Fruit fly (Drosophila melanogaster): ENCODE measurements around the gene CG33124.

CG33124 gene

dm6 chr2L:2180120-2180539 lies 28.8 kb downstream of the CG33124 start:
- TF ChIP-seq CG5204 (GFP tag; optimal IDR thresholded peaks at IDR 0.05) (no peak), CG7101 (tag; optimal IDR thresholded peaks at IDR 0.05) (peak; percentile 41), cic (GFP tag; optimal IDR thresholded peaks at IDR 0.05) (no peak), Clk (GFP tag; optimal IDR thresholded peaks at IDR 0.05) (no peak), cnc (optimal IDR thresholded peaks at IDR 0.05) (no peak), CG12768 (GFP tag; optimal IDR thresholded peaks at IDR 0.05) (no peak), Crg-1 (GFP tag; optimal IDR thresholded peaks at IDR 0.05) (no peak), CG1620 (GFP tag; optimal IDR thresholded peaks at IDR 0.05) (no peak), CG7045 (GFP tag; optimal IDR thresholded peaks at IDR 0.05) (peak; percentile 25), pad (GFP tag; optimal IDR thresholded peaks at IDR 0.05) (no peak), tj (GFP tag; optimal IDR thresholded peaks at IDR 0.05) (peak; percentile 2), CG33017 (tag; optimal IDR thresholded peaks at IDR 0.05) (peak; percentile 14), ovo (GFP tag; optimal IDR thresholded peaks at IDR 0.05) (no peak), kay (GFP tag; ENCODE audit: borderline replicate concordance) (no peak), CG11617 (GFP tag; optimal IDR thresholded peaks at IDR 0.05) (no peak), bab1 (GFP tag; optimal IDR thresholded peaks at IDR 0.05) (no peak), Hr96 (GFP tag; optimal IDR thresholded peaks at IDR 0.05) (peak; percentile 10), toe (GFP tag; optimal IDR thresholded peaks at IDR 0.05) (peak; percentile 14), Mnt (GFP tag; optimal IDR thresholded peaks at IDR 0.05) (no peak), CG14711 (tag; optimal IDR thresholded peaks at IDR 0.05) (peak; percentile 33)

dm6 chr2L:2179366-2179765 lies 29.5 kb downstream of the CG33124 start:
- TF ChIP-seq CG7045 (GFP tag; optimal IDR thresholded peaks at IDR 0.05) (no peak), cic (GFP tag; optimal IDR thresholded peaks at IDR 0.05) (peak; percentile 2)

DNA sequence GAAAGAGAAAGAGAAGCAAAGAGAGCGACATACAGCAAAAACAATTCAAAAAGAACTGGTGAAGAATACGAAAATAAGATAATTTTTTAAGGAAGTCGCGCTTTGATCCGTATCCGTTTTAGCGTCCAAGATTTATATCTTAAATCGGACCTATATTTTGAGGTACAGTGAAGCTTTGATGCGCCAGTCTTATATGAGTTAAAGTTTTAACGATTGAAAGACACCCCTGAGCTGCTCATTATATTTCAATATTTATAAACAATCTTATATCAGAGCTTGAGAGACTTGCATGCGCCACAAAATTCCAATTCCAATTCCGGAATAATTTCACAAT lies 30.1 kb downstream of the CG33124 start:
- TF ChIP-seq CG7045 (GFP tag; optimal IDR thresholded peaks at IDR 0.05) (no peak), Mnt (GFP tag; optimal IDR thresholded peaks at IDR 0.05) (no peak), CG12768 (GFP tag; optimal IDR thresholded peaks at IDR 0.05) (no peak), CG1620 (GFP tag; optimal IDR thresholded peaks at IDR 0.05) (no peak), Clk (GFP tag; optimal IDR thresholded peaks at IDR 0.05) (no peak), CG7101 (tag; optimal IDR thresholded peaks at IDR 0.05) (no peak), cnc (optimal IDR thresholded peaks at IDR 0.05) (no peak), CG14711 (tag; optimal IDR thresholded peaks at IDR 0.05) (no peak), kay (GFP tag; ENCODE audit: borderline replicate concordance) (no peak), cic (GFP tag; optimal IDR thresholded peaks at IDR 0.05) (no peak), toe (GFP tag; optimal IDR thresholded peaks at IDR 0.05) (no peak), CG5204 (GFP tag; optimal IDR thresholded peaks at IDR 0.05) (no peak), Crg-1 (GFP tag; optimal IDR thresholded peaks at IDR 0.05) (no peak), ovo (GFP tag; optimal IDR thresholded peaks at IDR 0.05) (no peak), pad (GFP tag; optimal IDR thresholded peaks at IDR 0.05) (no peak)

DNA sequence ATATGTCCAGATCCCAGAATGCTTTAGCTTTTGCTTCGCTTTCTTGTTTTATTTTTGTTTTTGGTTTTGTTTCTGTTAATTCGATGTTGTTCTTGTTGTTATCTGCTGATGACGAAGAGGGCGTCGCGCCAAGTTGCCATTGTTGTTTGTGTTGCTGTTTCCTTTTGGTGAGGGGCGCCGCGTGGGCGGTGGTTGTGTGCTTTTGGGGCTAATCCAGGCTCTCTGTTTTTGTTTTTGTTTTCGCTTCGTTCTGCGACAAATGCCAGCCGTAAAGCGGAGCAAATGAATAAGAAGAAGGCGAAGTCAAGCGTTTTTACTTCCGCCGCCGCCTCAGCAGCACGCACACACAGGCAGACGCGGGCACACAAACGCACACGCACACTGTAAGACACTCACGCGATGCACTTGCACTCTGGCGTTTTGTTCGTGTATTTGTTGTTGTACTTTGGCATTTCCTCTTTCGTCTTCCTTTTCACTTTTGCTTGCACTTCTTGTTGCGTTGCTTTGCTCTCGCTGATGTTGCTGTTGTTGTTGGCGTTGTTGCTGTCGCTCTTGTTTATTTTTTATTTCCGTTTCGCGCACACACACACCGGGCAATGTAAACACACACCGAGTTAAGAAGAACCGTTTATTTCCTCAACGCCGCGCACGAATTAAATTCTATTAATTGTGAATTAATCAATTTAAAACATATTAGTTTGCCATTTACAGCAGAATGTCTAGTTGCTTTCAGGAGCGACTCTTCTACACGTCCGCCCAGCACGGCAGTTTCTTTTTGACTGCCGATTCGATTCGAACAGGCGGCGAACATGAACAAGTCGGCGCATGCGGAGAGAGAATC lies 30.7 kb downstream of the CG33124 start, which contains the start of gene aop:
Gene aop, minus strand, starts transcription at position 786 of the 841 bp plus-strand sequence.
- TF ChIP-seq tj (GFP tag; optimal IDR thresholded peaks at IDR 0.05) (peak; percentile 84), toe (GFP tag; optimal IDR thresholded peaks at IDR 0.05) (peak; percentile 13), Clk (GFP tag; optimal IDR thresholded peaks at IDR 0.05) (peak; percentile 31), CG14711 (tag; optimal IDR thresholded peaks at IDR 0.05) (peak; percentile 15), kay (GFP tag; ENCODE audit: borderline replicate concordance) (peak; percentile 38), CG33017 (tag; optimal IDR thresholded peaks at IDR 0.05) (no peak), Crg-1 (GFP tag; optimal IDR thresholded peaks at IDR 0.05) (peak; percentile 63), cic (GFP tag; optimal IDR thresholded peaks at IDR 0.05) (peak; percentile 77), Hr96 (GFP tag; optimal IDR thresholded peaks at IDR 0.05) (peak; percentile 54), CG11617 (GFP tag; optimal IDR thresholded peaks at IDR 0.05) (peak; percentile 80), Mnt (GFP tag; optimal IDR thresholded peaks at IDR 0.05) (peak; percentile 73), CG7101 (tag; optimal IDR thresholded peaks at IDR 0.05) (peak; percentile 62), cnc (optimal IDR thresholded peaks at IDR 0.05) (no peak), CG5204 (GFP tag; optimal IDR thresholded peaks at IDR 0.05) (peak; percentile 35), bab1 (GFP tag; optimal IDR thresholded peaks at IDR 0.05) (peak; percentile 48), ovo (GFP tag; optimal IDR thresholded peaks at IDR 0.05) (peak; percentile 35), CG12768 (GFP tag; optimal IDR thresholded peaks at IDR 0.05) (peak; percentile 60), pad (GFP tag; optimal IDR thresholded peaks at IDR 0.05) (peak; percentile 53), CG1620 (GFP tag; optimal IDR thresholded peaks at IDR 0.05) (no peak), CG7045 (GFP tag; optimal IDR thresholded peaks at IDR 0.05) (peak; percentile 27)

DNA sequence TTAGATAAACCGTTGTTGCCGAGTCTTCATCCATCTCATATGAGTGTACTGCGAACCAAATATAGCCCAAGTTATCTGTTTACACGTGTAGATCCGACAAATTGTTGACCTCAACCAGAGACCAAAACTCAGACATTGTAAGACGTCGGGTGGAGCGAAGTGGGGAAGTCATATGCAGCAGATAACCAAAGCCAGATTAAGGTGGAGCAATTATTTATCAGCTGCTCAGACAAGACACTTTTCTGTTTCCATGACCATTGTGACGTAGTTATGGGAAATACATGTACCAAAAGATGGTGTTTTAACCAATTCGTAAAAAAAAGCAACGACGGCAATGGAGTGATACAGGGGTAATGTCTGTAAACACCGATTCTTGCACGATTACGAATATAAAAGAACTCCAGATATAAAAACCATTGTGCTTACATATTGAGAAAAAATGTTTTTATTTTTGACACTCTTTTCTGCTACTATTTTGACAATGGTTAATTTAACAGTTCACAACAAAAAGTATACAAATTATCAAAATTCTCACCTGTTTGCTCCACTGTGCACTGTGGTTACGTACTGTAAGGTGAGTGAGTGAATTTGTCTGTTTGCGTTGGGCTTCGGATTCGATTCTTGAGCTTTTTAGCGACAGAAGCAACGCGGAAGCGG lies 31.5 kb downstream of the CG33124 start:
- TF ChIP-seq CG7101 (tag; optimal IDR thresholded peaks at IDR 0.05) (no peak), CG33017 (tag; optimal IDR thresholded peaks at IDR 0.05) (no peak), tj (GFP tag; optimal IDR thresholded peaks at IDR 0.05) (no peak), Clk (GFP tag; optimal IDR thresholded peaks at IDR 0.05) (no peak), bab1 (GFP tag; optimal IDR thresholded peaks at IDR 0.05) (no peak), CG1620 (GFP tag; optimal IDR thresholded peaks at IDR 0.05) (no peak), CG14711 (tag; optimal IDR thresholded peaks at IDR 0.05) (peak; percentile 33), Mnt (GFP tag; optimal IDR thresholded peaks at IDR 0.05) (no peak), CG5204 (GFP tag; optimal IDR thresholded peaks at IDR 0.05) (peak; percentile 27), kay (GFP tag; ENCODE audit: borderline replicate concordance) (peak; percentile 71), toe (GFP tag; optimal IDR thresholded peaks at IDR 0.05) (no peak)
